Fruit fly (Drosophila melanogaster): ENCODE results near the gene Or24a.

The Or24a gene

dm6 chr2L:4179960-4180359 lies 14.0 kb upstream of the Or24a start:
- no peak for TF ChIP-seq Blimp-1 (GFP tag; optimal IDR thresholded peaks at IDR 0.05)
- TF ChIP-seq disco-r (GFP tag; optimal IDR thresholded peaks at IDR 0.05), result no peak
- TF ChIP-seq sens (GFP tag), result peak; percentile 42
- no peak for TF ChIP-seq CG4424 (GFP tag; optimal IDR thresholded peaks at IDR 0.05)
- no peak for TF ChIP-seq zen2 (GFP tag; IDR thresholded peaks at IDR 0.05; ENCODE audit: partially characterized antibody)
- TF ChIP-seq CG5953 (GFP tag; IDR thresholded peaks at IDR 0.05), result peak; percentile 31; the same call in 1 of the 2 replicates
- no peak for TF ChIP-seq Bdp1 (GFP tag; optimal IDR thresholded peaks at IDR 0.05)
- TF ChIP-seq CTCF (GFP tag; optimal IDR thresholded peaks at IDR 0.05), result no peak
- TF ChIP-seq Deaf1 (tag; optimal IDR thresholded peaks at IDR 0.05), result no peak
- TF ChIP-seq Sry-δ (GFP tag; optimal IDR thresholded peaks at IDR 0.05), result no peak
- TF ChIP-seq sisA (GFP tag; IDR thresholded peaks at IDR 0.05), result no peak

DNA sequence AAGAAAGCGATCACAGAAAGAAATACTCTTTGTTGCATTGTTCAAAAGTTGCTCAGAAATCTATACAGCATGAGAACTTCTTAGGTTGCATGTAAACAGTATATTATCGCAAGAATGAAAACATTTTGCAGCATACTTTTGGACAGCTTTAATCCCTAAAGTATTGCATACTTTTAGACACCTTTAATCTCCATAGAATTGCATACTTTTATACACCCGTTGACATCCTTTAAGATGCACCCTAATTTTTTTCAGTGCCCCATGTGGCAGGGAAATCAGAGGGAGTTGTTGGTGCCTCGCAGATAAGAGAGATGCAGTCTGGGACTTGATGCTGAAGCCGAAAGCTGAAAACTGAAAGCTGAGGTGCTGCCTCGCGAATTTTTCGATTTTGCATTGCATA lies 13.5 kb upstream of the Or24a start:
- TF ChIP-seq C15 (GFP tag; IDR thresholded peaks at IDR 0.05), result no peak
- TF ChIP-seq CG17612 (GFP tag; IDR thresholded peaks at IDR 0.05), result peak; percentile 96
- peak; percentile 99 for TF ChIP-seq CG8290 (GFP tag; optimal IDR thresholded peaks at IDR 0.05)
- TF ChIP-seq CG8290 (tag; optimal IDR thresholded peaks at IDR 0.05), result peak in 1 of 2 experiments; percentile 86

dm6 chr2L:4148979-4149378 lies 17.0 kb downstream of the Or24a start, which contains the start of gene CG2955:
CG2955 (plus strand) TSS chr2L:4149279.
- TF ChIP-seq rib (GFP tag; IDR thresholded peaks at IDR 0.05) (no peak), GATAe (GFP tag; conservative IDR thresholded peaks at IDR 0.05) (no peak), CG9797 (GFP tag; optimal IDR thresholded peaks at IDR 0.05) (no peak), crp (GFP tag; optimal IDR thresholded peaks at IDR 0.05) (no peak), gfzf (GFP tag; optimal IDR thresholded peaks at IDR 0.05) (no peak), CG16779 (GFP tag; IDR thresholded peaks at IDR 0.05) (no peak), Mrtf (GFP tag; IDR thresholded peaks at IDR 0.05) (no peak), tap (tag; optimal IDR thresholded peaks at IDR 0.05) (no peak), CG15514 (GFP tag; optimal IDR thresholded peaks at IDR 0.05) (no peak), CG11456 (GFP tag; IDR thresholded peaks at IDR 0.05) (no peak), CG12236 (GFP tag; optimal IDR thresholded peaks at IDR 0.05) (no peak), stwl (tag; optimal IDR thresholded peaks at IDR 0.05) (no peak), Lhr (GFP tag; optimal IDR thresholded peaks at IDR 0.05) (no peak), chinmo (GFP tag; IDR thresholded peaks at IDR 0.05; ENCODE audit: partially characterized antibody) (no peak), Ssrp (tag; optimal IDR thresholded peaks at IDR 0.05) (no peak), kay (GFP tag; optimal IDR thresholded peaks at IDR 0.05) (no peak), tio (GFP tag; optimal IDR thresholded peaks at IDR 0.05) (no peak), mam (GFP tag; optimal IDR thresholded peaks at IDR 0.05) (no peak), MBD-R2 (GFP tag; IDR thresholded peaks at IDR 0.05) (no peak), pnt (GFP tag; optimal IDR thresholded peaks at IDR 0.05) (no peak)

- no peak for TF ChIP-seq trem (tag; optimal IDR thresholded peaks at IDR 0.05)
- TF ChIP-seq CG13287 (GFP tag; IDR thresholded peaks at IDR 0.05; ENCODE audit: partially characterized antibody), result no peak
- no peak for TF ChIP-seq nom (GFP tag; optimal IDR thresholded peaks at IDR 0.05)
- TF ChIP-seq Dbx (GFP tag; IDR thresholded peaks at IDR 0.05), result 0 out of 3 replicates have a peak, but pooled peaks have one; percentile 15
- TF ChIP-seq Meics (GFP tag; optimal IDR thresholded peaks at IDR 0.05), result peak; percentile 30
- no peak for TF ChIP-seq CG18619 (GFP tag; optimal IDR thresholded peaks at IDR 0.05)
- TF ChIP-seq exex (tag; optimal IDR thresholded peaks at IDR 0.05), result no peak
- peak; percentile 7 for TF ChIP-seq Fer3 (tag; optimal IDR thresholded peaks at IDR 0.05)
- no peak for TF ChIP-seq CG13775 (GFP tag; optimal IDR thresholded peaks at IDR 0.05)
- TF ChIP-seq phol (tag; optimal IDR thresholded peaks at IDR 0.05), result peak; percentile 4
- peak; percentile 49 for TF ChIP-seq CG15269 (tag; optimal IDR thresholded peaks at IDR 0.05)
- TF ChIP-seq CG2712 (tag; optimal IDR thresholded peaks at IDR 0.05), result peak; percentile 4
- peak; percentile 14 for TF ChIP-seq PHDP (tag; optimal IDR thresholded peaks at IDR 0.05)
- no peak for TF ChIP-seq CG6813 (GFP tag; optimal IDR thresholded peaks at IDR 0.05)
- TF ChIP-seq Sox100B (GFP tag; optimal IDR thresholded peaks at IDR 0.05), result no peak
Observed at dm6 chr2L:4146317-4146716, 19.6 kb downstream of the Or24a start.
